Fruit fly (Drosophila melanogaster) whole organism, embryonic: Measurements from ENCODE around the gene Rh4.

Experiments used
- Bgb ChIP-seq: fragments of 200-800 bp; sonication (Bioruptor generic); IDR thresholded peaks from 2 replicates; pipeline ENCODE4 v1.3.6; 2022; ENCODE audit warnings: missing biosample characterization, missing genetic modification characterization; ENCODE audit not compliant: partially characterized antibody
- Blimp-1 ChIP-seq: fragments of 200-800 bp; sonication (Bioruptor generic); optimal IDR thresholded peaks from 3 replicates; lab custom pipeline; 2018; ENCODE audit warnings: missing biosample characterization, missing genetic modification characterization, mild to moderate bottlenecking, moderate library complexity, missing genetic modification reagents
- CG10321 ChIP-seq: fragments of 200-800 bp; sonication (Bioruptor generic); IDR thresholded peaks from 2 replicates; pipeline ENCODE4 v1.3.6; 2022; ENCODE audit warnings: missing biosample characterization, missing genetic modification characterization
- CG11247 ChIP-seq: fragments of 200-800 bp; sonication (Bioruptor generic); IDR thresholded peaks from 2 replicates; pipeline ENCODE4 v1.3.6; 2022; ENCODE audit warnings: missing biosample characterization, missing genetic modification characterization
- CG11723 ChIP-seq: fragments of 200-800 bp; sonication (Bioruptor generic); optimal IDR thresholded peaks from 2 replicates; lab custom pipeline; 2017; ENCODE audit warnings: missing biosample characterization, mild to moderate bottlenecking, missing genetic modification characterization
- CG12236 ChIP-seq: fragments of 200-800 bp; sonication (Bioruptor generic); optimal IDR thresholded peaks from 2 replicates; lab custom pipeline; 2016; ENCODE audit warnings: missing biosample characterization, missing genetic modification characterization
- CG12391 ChIP-seq: fragments of 200-800 bp; sonication (Bioruptor generic); optimal IDR thresholded peaks from 3 replicates; lab custom pipeline; 2018; ENCODE audit warnings: missing biosample characterization, mild to moderate bottlenecking, missing genetic modification characterization, moderate library complexity
- CG12659 ChIP-seq: fragments of 200-800 bp; sonication (Bioruptor generic); optimal IDR thresholded peaks from 3 replicates; lab custom pipeline; 2017; ENCODE audit warnings: mild to moderate bottlenecking, missing biosample characterization, missing genetic modification reagents, missing genetic modification characterization
- CG12942 ChIP-seq: fragments of 200-800 bp; sonication (Bioruptor generic); optimal IDR thresholded peaks from 3 replicates; lab custom pipeline; 2016; ENCODE audit warnings: missing biosample characterization, missing genetic modification characterization
- CG13123 ChIP-seq: fragments of 200-800 bp; sonication (Bioruptor generic); optimal IDR thresholded peaks from 2 replicates; lab custom pipeline; 2016; ENCODE audit warnings: missing biosample characterization, missing genetic modification characterization
- CG14050 ChIP-seq: fragments of 200-800 bp; sonication (Bioruptor generic); IDR thresholded peaks from 3 replicates; pipeline ENCODE4 v1.3.6; 2022; ENCODE audit warnings: missing biosample characterization, missing genetic modification characterization
- CG1602 ChIP-seq: fragments of 200-800 bp; sonication (Bioruptor generic); optimal IDR thresholded peaks from 3 replicates; lab custom pipeline; 2016; ENCODE audit warnings: missing biosample characterization, missing genetic modification characterization
- CG17186 ChIP-seq: fragments of 200-800 bp; sonication (Bioruptor generic); optimal IDR thresholded peaks from 3 replicates; lab custom pipeline; 2017; ENCODE audit warnings: missing biosample characterization, missing genetic modification reagents, missing genetic modification characterization
- CG17361 ChIP-seq: fragments of 200-800 bp; sonication (Bioruptor generic); IDR thresholded peaks from 3 replicates; pipeline ENCODE4 v1.3.6; 2022; ENCODE audit warnings: missing biosample characterization, missing genetic modification characterization
- CG18599 ChIP-seq: fragments of 200-800 bp; sonication (Bioruptor generic); optimal IDR thresholded peaks from 3 replicates; lab custom pipeline; 2017; ENCODE audit warnings: missing biosample characterization, missing genetic modification characterization, mild to moderate bottlenecking, moderate library complexity, missing genetic modification reagents
- CG2875 ChIP-seq: fragments of 200-800 bp; sonication (Bioruptor generic); optimal IDR thresholded peaks from 2 replicates; lab custom pipeline; 2017; ENCODE audit warnings: missing biosample characterization, mild to moderate bottlenecking, missing genetic modification characterization, missing genetic modification reagents
- CG3065 ChIP-seq: fragments of 200-800 bp; sonication (Bioruptor generic); optimal IDR thresholded peaks from 2 replicates; lab custom pipeline; 2016; ENCODE audit warnings: missing biosample characterization, missing genetic modification characterization
- CG3163 ChIP-seq: fragments of 200-800 bp; sonication (Bioruptor generic); optimal IDR thresholded peaks from 3 replicates; lab custom pipeline; 2016; ENCODE audit warnings: missing biosample characterization, missing genetic modification characterization
- CG3847 ChIP-seq: fragments of 200-800 bp; sonication (Bioruptor generic); IDR thresholded peaks from 2 replicates; pipeline ENCODE4 v1.3.6; 2022; ENCODE audit warnings: missing biosample characterization, missing genetic modification characterization
- CG4404 ChIP-seq: fragments of 200-800 bp; sonication (Bioruptor generic); IDR thresholded peaks from 2 replicates; pipeline ENCODE4 v1.3.6; 2022; ENCODE audit warnings: missing biosample characterization, missing genetic modification characterization
- CG6254 ChIP-seq: fragments of 200-800 bp; sonication (Bioruptor generic); optimal IDR thresholded peaks from 3 replicates; lab custom pipeline; 2017; ENCODE audit warnings: mild to moderate bottlenecking, missing biosample characterization, missing genetic modification reagents, missing genetic modification characterization
- CG6813 ChIP-seq: fragments of 200-800 bp; sonication (Bioruptor generic); optimal IDR thresholded peaks from 2 replicates; lab custom pipeline; 2017; ENCODE audit warnings: missing biosample characterization, missing genetic modification characterization, mild to moderate bottlenecking, moderate library complexity, missing genetic modification reagents
- CG7357 ChIP-seq: fragments of 200-800 bp; sonication (Bioruptor generic); IDR thresholded peaks from 3 replicates; pipeline ENCODE4 v1.3.6; 2022; ENCODE audit warnings: missing biosample characterization, missing genetic modification characterization
- CG7372 ChIP-seq: fragments of 200-800 bp; sonication (Bioruptor generic); IDR thresholded peaks from 2 replicates; pipeline ENCODE4 v1.3.6; 2022; ENCODE audit warnings: missing biosample characterization, missing genetic modification characterization
- CG8359 ChIP-seq: fragments of 200-800 bp; sonication (Bioruptor generic); optimal IDR thresholded peaks from 2 replicates; lab custom pipeline; 2017; ENCODE audit warnings: missing biosample characterization, mild to moderate bottlenecking, missing genetic modification characterization, borderline replicate concordance
- CkIIα-i1 ChIP-seq: fragments of 200-800 bp; sonication (Bioruptor generic); IDR thresholded peaks from 2 replicates; pipeline ENCODE4 v1.3.6; 2022; ENCODE audit warnings: missing biosample characterization, missing genetic modification characterization
- D19B ChIP-seq: fragments of 200-800 bp; sonication (Bioruptor generic); optimal IDR thresholded peaks from 2 replicates; lab custom pipeline; 2017; ENCODE audit warnings: missing biosample characterization, mild to moderate bottlenecking, missing genetic modification characterization
- Deaf1 ChIP-seq: fragments of 200-800 bp; optimal IDR thresholded peaks from 3 replicates; lab custom pipeline; 2019; ENCODE audit warnings: missing biosample characterization, mild to moderate bottlenecking, missing genetic modification characterization, moderate library complexity
- Doc2 ChIP-seq: fragments of 200-800 bp; sonication (Bioruptor generic); IDR thresholded peaks from 2 replicates; pipeline ENCODE4 v1.3.6; 2022; ENCODE audit warnings: missing biosample characterization, missing genetic modification characterization
- E2f1 ChIP-seq: fragments of 200-800 bp; sonication (Bioruptor generic); IDR thresholded peaks from 2 replicates; pipeline ENCODE4 v1.3.6; 2022; ENCODE audit warnings: missing biosample characterization, missing genetic modification characterization
- Fer3 ChIP-seq: fragments of 200-800 bp; sonication (Bioruptor generic); optimal IDR thresholded peaks from 2 replicates; lab custom pipeline; 2018; ENCODE audit warnings: missing biosample characterization, mild to moderate bottlenecking, missing genetic modification characterization, moderate library complexity
- GATAe ChIP-seq: fragments of 200-800 bp; sonication (Bioruptor generic); conservative IDR thresholded peaks from 2 replicates; pipeline ENCODE4 v1.3.6; 2022; ENCODE audit warnings: missing biosample characterization, missing genetic modification characterization
- Hmx ChIP-seq: fragments of 200-800 bp; sonication (Bioruptor generic); optimal IDR thresholded peaks from 2 replicates; lab custom pipeline; 2016; ENCODE audit warnings: missing biosample characterization, missing genetic modification characterization
- Lpt ChIP-seq: fragments of >200 bp; optimal IDR thresholded peaks from 2 replicates; lab custom pipeline; 2018; ENCODE audit warnings: missing biosample characterization, missing genetic modification characterization
- Mad ChIP-seq: fragments of 200-800 bp; sonication (Bioruptor generic); optimal IDR thresholded peaks from 2 replicates; lab custom pipeline; 2016; ENCODE audit warnings: missing biosample characterization, missing genetic modification characterization
- Med ChIP-seq: fragments of 200-800 bp; sonication (Bioruptor generic); peaks from one replicate; lab custom pipeline; 2016; ENCODE audit warnings: missing biosample characterization, missing genetic modification characterization, mild to moderate bottlenecking, inconsistent platforms, moderate library complexity
- Nf-YB ChIP-seq: fragments of 200-800 bp; sonication (Bioruptor generic); optimal IDR thresholded peaks from 3 replicates; lab custom pipeline; 2019; ENCODE audit warnings: missing biosample characterization, mild to moderate bottlenecking, missing genetic modification characterization, moderate library complexity
- Oli ChIP-seq: fragments of 200-800 bp; sonication (Bioruptor generic); optimal IDR thresholded peaks from 2 replicates; lab custom pipeline; 2018; ENCODE audit warnings: missing biosample characterization, mild to moderate bottlenecking, missing genetic modification characterization, moderate library complexity
- Poxn ChIP-seq: fragments of 200-800 bp; sonication (Bioruptor generic); IDR thresholded peaks from 2 replicates; pipeline ENCODE4 v1.3.6; 2022; ENCODE audit warnings: missing biosample characterization, missing genetic modification characterization
- Sry-δ ChIP-seq: fragments of 200-800 bp; sonication (Bioruptor generic); optimal IDR thresholded peaks from 2 replicates; lab custom pipeline; 2016; ENCODE audit warnings: missing biosample characterization, missing genetic modification characterization
- cwo ChIP-seq: fragments of 200-800 bp; sonication (Bioruptor generic); optimal IDR thresholded peaks from 3 replicates; lab custom pipeline; 2017; ENCODE audit warnings: missing biosample characterization, missing genetic modification characterization, mild to moderate bottlenecking, moderate library complexity, missing genetic modification reagents
- fd64A ChIP-seq: fragments of 200-800 bp; sonication (Bioruptor generic); optimal IDR thresholded peaks from 3 replicates; lab custom pipeline; 2018; ENCODE audit warnings: missing biosample characterization, mild to moderate bottlenecking, missing genetic modification characterization
- gfzf ChIP-seq: fragments of 200-800 bp; sonication (Bioruptor generic); optimal IDR thresholded peaks from 2 replicates; lab custom pipeline; 2016; ENCODE audit warnings: missing biosample characterization, mild to moderate bottlenecking, missing genetic modification characterization, moderate library complexity
- hbn ChIP-seq: fragments of 200-800 bp; sonication (Bioruptor generic); IDR thresholded peaks from 2 replicates; pipeline ENCODE4 v1.3.6; 2022; ENCODE audit warnings: missing biosample characterization, missing genetic modification characterization; ENCODE audit not compliant: partially characterized antibody
- nmo ChIP-seq: fragments of 200-800 bp; sonication (Bioruptor generic); optimal IDR thresholded peaks from 2 replicates; lab custom pipeline; 2018; ENCODE audit warnings: missing biosample characterization, mild to moderate bottlenecking, missing genetic modification characterization, moderate library complexity
- phol ChIP-seq: fragments of 200-800 bp; sonication (Bioruptor generic); optimal IDR thresholded peaks from 3 replicates; lab custom pipeline; 2018; ENCODE audit warnings: missing biosample characterization, mild to moderate bottlenecking, missing genetic modification characterization, moderate library complexity
- slp2 ChIP-seq: fragments of 200-800 bp; sonication (Bioruptor generic); optimal IDR thresholded peaks from 2 replicates; lab custom pipeline; 2016; ENCODE audit warnings: missing biosample characterization, missing genetic modification characterization
- tna ChIP-seq: fragments of 200-800 bp; sonication (Bioruptor generic); IDR thresholded peaks from 2 replicates; pipeline ENCODE4 v1.3.6; 2022; ENCODE audit warnings: missing biosample characterization, missing genetic modification characterization; ENCODE audit not compliant: partially characterized antibody
- tx ChIP-seq: fragments of 200-800 bp; sonication (Bioruptor generic); optimal IDR thresholded peaks from 2 replicates; lab custom pipeline; 2016; ENCODE audit warnings: missing biosample characterization, missing genetic modification characterization
- vfl ChIP-seq: fragments of 200-800 bp; sonication (Bioruptor generic); optimal IDR thresholded peaks from 2 replicates; lab custom pipeline; 2016; ENCODE audit warnings: missing biosample characterization, missing genetic modification characterization
- wor ChIP-seq: fragments of 200-800 bp; sonication (Bioruptor generic); IDR thresholded peaks from 2 replicates; pipeline ENCODE4 v1.3.6; 2022; ENCODE audit warnings: missing biosample characterization, missing genetic modification characterization

The Rh4 gene

DNA sequence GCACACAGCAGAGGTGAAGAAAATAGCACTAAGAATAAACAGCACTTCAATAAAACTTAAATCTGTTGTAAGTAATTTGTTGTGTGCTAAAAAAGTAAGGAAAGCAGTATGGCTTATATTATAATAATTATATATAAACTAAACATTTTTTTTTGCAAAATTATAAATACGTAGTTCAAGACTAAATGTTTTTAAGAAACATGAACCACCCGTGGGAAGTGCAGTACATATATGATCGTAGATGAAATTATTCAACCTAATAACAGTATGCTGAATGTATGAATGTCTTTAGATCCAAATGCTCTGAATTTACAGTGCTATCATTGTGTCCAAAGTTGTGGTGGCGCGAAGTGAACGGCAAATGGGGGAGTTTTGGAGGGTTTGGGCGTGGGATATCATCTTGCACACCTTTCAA, 8.4 kb upstream of the Rh4 start (continued):
- TF ChIP-seq CG12391 (tag; lab: Kevin White, UChicago) = peak; percentile 41
- peak; percentile 52 for TF ChIP-seq Med (GFP tag; lab: Kevin White, UChicago)
- no peak for TF ChIP-seq CG6254 (GFP tag; lab: Kevin White, UChicago)
- TF ChIP-seq CG2875 (GFP tag; lab: Kevin White, UChicago) = peak; percentile 8
- TF ChIP-seq hbn = no peak
- TF ChIP-seq CG3163 = no peak
- peak; percentile 18 for TF ChIP-seq CG1602
- no peak for TF ChIP-seq CG6813
- no peak for TF ChIP-seq Lpt (GFP tag; lab: Kevin White, UChicago)
- peak; percentile 47; the same call in 2 of the 3 replicates for TF ChIP-seq CG17361 (GFP tag; lab: Robert Waterston, UW)
- no peak for TF ChIP-seq vfl (GFP tag; lab: Kevin White, UChicago)
- TF ChIP-seq CG11247 (GFP tag; lab: Robert Waterston, UW) = no peak
- TF ChIP-seq E2f1 (GFP tag; lab: Robert Waterston, UW) = no peak
- no peak for TF ChIP-seq CG10321
- TF ChIP-seq CG3847 (GFP tag; lab: Robert Waterston, UW) = no peak
- TF ChIP-seq CG12659 (GFP tag; lab: Kevin White, UChicago) = peak; percentile 9
- peak; percentile 12 for TF ChIP-seq Deaf1
- TF ChIP-seq phol (tag; lab: Kevin White, UChicago) = peak; percentile 45
- TF ChIP-seq Doc2 (GFP tag; lab: Robert Waterston, UW) = no peak
- TF ChIP-seq Sry-δ (GFP tag; lab: Kevin White, UChicago) = no peak
- no peak for TF ChIP-seq CG3065 (GFP tag; lab: Kevin White, UChicago)
- TF ChIP-seq GATAe = no peak
- peak; percentile 51 for TF ChIP-seq CG18599 (GFP tag; lab: Kevin White, UChicago)
- no peak for TF ChIP-seq D19B
- no peak for TF ChIP-seq Poxn (GFP tag; lab: Robert Waterston, UW)
- peak; percentile 58 for TF ChIP-seq Blimp-1 (GFP tag; lab: Kevin White, UChicago)
- TF ChIP-seq cwo = peak; percentile 18
- no peak for TF ChIP-seq Hmx
- no peak for TF ChIP-seq wor (GFP tag; lab: Robert Waterston, UW)
- TF ChIP-seq CG7372 = no peak
- no peak for TF ChIP-seq gfzf (GFP tag; lab: Kevin White, UChicago)
- peak; percentile 35 for TF ChIP-seq Oli (tag; lab: Kevin White, UChicago)
- TF ChIP-seq CG7357 (GFP tag; lab: Robert Waterston, UW) = no peak
- TF ChIP-seq CG13123 = no peak
- no peak for TF ChIP-seq CG17186 (GFP tag; lab: Kevin White, UChicago)
- no peak for TF ChIP-seq tx
- TF ChIP-seq CkIIα-i1 = no peak
- TF ChIP-seq Bgb (GFP tag; lab: Robert Waterston, UW) = no peak
- TF ChIP-seq CG4404 (GFP tag; lab: Robert Waterston, UW) = no peak
- no peak for TF ChIP-seq CG12236
- TF ChIP-seq CG11723 (GFP tag; lab: Kevin White, UChicago) = no peak
- no peak for TF ChIP-seq tna
- no peak for TF ChIP-seq fd64A
- no peak for TF ChIP-seq Nf-YB (GFP tag; lab: Kevin White, UChicago)
- TF ChIP-seq CG12942 (GFP tag; lab: Kevin White, UChicago) = no peak
- TF ChIP-seq CG14050 (GFP tag; lab: Robert Waterston, UW) = no peak
- peak; percentile 54 for TF ChIP-seq nmo (GFP tag; lab: Kevin White, UChicago)
- TF ChIP-seq Fer3 (tag; lab: Kevin White, UChicago) = no peak
- TF ChIP-seq slp2 (GFP tag; lab: Kevin White, UChicago) = no peak
- TF ChIP-seq CG8359 (GFP tag; lab: Kevin White, UChicago) = no peak
- TF ChIP-seq Mad (GFP tag; lab: Kevin White, UChicago) = no peak
